Worm (Caenorhabditis elegans) whole organism, young adult: ENCODE measurements around the gene npr-24.

Experiments used
- C17E4.6 ChIP-seq: fragments of 200-800 bp; sonication (Bioruptor generic); IDR thresholded peaks from 2 replicates; pipeline ENCODE4 v1.3.6; 2022; ENCODE audit warnings: missing genetic modification reagents, missing genetic modification characterization, missing compliant biosample characterization
- F33H1.4 ChIP-seq: fragments of 200-800 bp; sonication (Bioruptor generic); IDR thresholded peaks from 2 replicates; pipeline ENCODE4 v1.3.6; 2022; ENCODE audit warnings: missing genetic modification reagents, missing genetic modification characterization, missing compliant biosample characterization
- die-1 ChIP-seq: sonication (generic microtip); optimal IDR thresholded peaks from 2 replicates; lab custom pipeline; 2016; ENCODE audit warnings: missing genotype, mild to moderate bottlenecking, missing genetic modification characterization, missing compliant biosample characterization
- dox-1 ChIP-seq: fragments of 200-800 bp; sonication (Bioruptor generic); IDR thresholded peaks from 2 replicates; pipeline ENCODE4 v1.3.6; 2022; ENCODE audit warnings: missing genetic modification reagents, missing genetic modification characterization, missing compliant biosample characterization
- hlh-12 ChIP-seq: sonication (generic microtip); optimal IDR thresholded peaks from 2 replicates; lab custom pipeline; 2016; ENCODE audit warnings: missing genetic modification characterization, missing compliant biosample characterization
- hmg-1.2 ChIP-seq: fragments of 200-800 bp; sonication (Bioruptor generic); IDR thresholded peaks from 2 replicates; pipeline ENCODE4 v1.3.6; 2022; ENCODE audit warnings: missing genetic modification reagents, missing genetic modification characterization, missing compliant biosample characterization
- hmg-20 ChIP-seq: fragments of 200-800 bp; sonication (Bioruptor generic); IDR thresholded peaks from 2 replicates; pipeline ENCODE4 v1.3.6; 2022; ENCODE audit warnings: missing genetic modification reagents, missing genetic modification characterization, missing compliant biosample characterization
- madf-10 ChIP-seq: sonication (generic microtip); optimal IDR thresholded peaks from 2 replicates; lab custom pipeline; 2016; ENCODE audit warnings: mild to moderate bottlenecking, missing genetic modification characterization, missing compliant biosample characterization
- nhr-179 ChIP-seq: sonication (generic microtip); optimal IDR thresholded peaks from 2 replicates; lab custom pipeline; 2016; ENCODE audit warnings: mild to moderate bottlenecking, missing genetic modification characterization, missing compliant biosample characterization
- nhr-80 ChIP-seq: sonication (generic microtip); optimal IDR thresholded peaks from 2 replicates; lab custom pipeline; 2016; ENCODE audit warnings: missing genetic modification characterization, missing compliant biosample characterization
- snpc-4 ChIP-seq, 5 experiments: fragments of 150-350 bp in 1 of 5; sonication (generic microtip) in 4 of 5; optimal IDR thresholded peaks; 2 replicates each; lab custom pipeline; 2014 to 2018; ENCODE audit warnings: missing genetic modification characterization in 5 of 5, missing biosample characterization in 3 of 5, antibody characterized with exemption in 2 of 5, mild to moderate bottlenecking in 2 of 5, missing compliant biosample characterization in 2 of 5, missing genotype in 2 of 5, moderate library complexity in 2 of 5, missing genetic modification reagents in 1 of 5
- somi-1 ChIP-seq: fragments of 200-800 bp; sonication (Bioruptor generic); optimal IDR thresholded peaks from 2 replicates; lab custom pipeline; 2018; ENCODE audit warnings: mild to moderate bottlenecking, missing genetic modification characterization, missing compliant biosample characterization
- zfh-2 ChIP-seq: fragments of 200-800 bp; sonication (Bioruptor generic); conservative IDR thresholded peaks from 2 replicates; pipeline ENCODE4 v1.3.6; 2022; ENCODE audit warnings: missing genetic modification reagents, missing genetic modification characterization, missing compliant biosample characterization

The npr-24 gene

DNA sequence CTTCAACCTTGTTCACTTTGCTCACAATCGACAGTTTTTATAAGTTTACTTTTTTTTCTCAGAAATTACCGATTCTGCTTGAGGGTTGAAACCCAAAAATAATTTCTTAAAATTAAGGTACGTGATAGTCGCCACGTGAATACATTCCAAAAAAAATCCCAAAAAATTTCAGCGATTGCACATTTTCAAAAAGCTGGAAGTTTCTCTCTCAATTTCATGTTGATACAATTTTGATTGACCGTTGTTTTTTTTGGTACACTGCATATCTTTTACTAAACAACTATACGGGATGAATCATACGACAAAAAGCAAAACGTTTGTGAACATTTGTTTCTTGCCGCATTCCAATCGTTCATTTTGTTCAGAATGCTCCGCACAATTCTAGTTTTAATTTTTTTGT lies 48.2 kb downstream of the npr-24 start, which contains the start of gene C36E6.8:
TSS of gene C36E6.8 (plus strand) at position 301 of the 400 bp plus-strand sequence.
- TF ChIP-seq die-1 (tag; lab: Kevin White, UChicago) = no peak
- no peak for TF ChIP-seq C17E4.6
- TF ChIP-seq hlh-12 (tag; lab: Kevin White, UChicago) = no peak
- TF ChIP-seq nhr-179 (tag; lab: Kevin White, UChicago) = no peak
- TF ChIP-seq hmg-20 = no peak

DNA sequence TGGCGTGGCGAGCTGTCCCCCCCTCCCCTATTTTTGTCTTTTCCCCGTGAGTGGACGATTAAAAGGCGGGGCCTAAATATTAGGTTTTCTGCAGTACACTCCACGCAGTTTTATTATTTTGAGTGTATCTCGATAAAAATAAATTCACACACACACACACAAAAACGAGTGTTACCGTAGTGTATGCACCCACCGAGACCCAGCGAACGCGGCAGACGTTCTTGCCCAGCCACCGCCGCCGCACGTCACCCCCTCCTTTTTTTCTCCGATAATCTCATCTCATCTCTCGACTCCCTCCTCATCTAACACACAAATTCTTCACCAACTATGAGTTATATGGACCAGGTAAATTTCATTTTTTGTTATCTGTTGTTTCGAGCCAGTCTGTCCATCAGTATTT lies 52.4 kb downstream of the npr-24 start, which contains the start of gene fubl-3:
TSS of gene fubl-3 (plus strand) at position 212 of the 400 bp plus-strand sequence.
- TF ChIP-seq hmg-1.2 = peak; percentile 33; the same call in 1 of the 2 replicates
- no peak for TF ChIP-seq somi-1 (GFP tag; lab: Kevin White, UChicago)
- TF ChIP-seq nhr-80 (tag; lab: Kevin White, UChicago) = peak; percentile 13
- peak; percentile 17 for TF ChIP-seq snpc-4 (GFP tag; optimal IDR thresholded peaks at IDR 0.05; lab: Kevin White, UChicago)
- peak in 2 of 4 experiments; percentile 66 to 77 for TF ChIP-seq snpc-4 (tag; optimal IDR thresholded peaks at IDR 0.05; lab: Kevin White, UChicago)
- no peak for TF ChIP-seq dox-1 (GFP tag; lab: Robert Waterston, UW)
- TF ChIP-seq madf-10 = peak; percentile 57
- no peak for TF ChIP-seq zfh-2
- peak; percentile 31; the same call in 1 of the 2 replicates for TF ChIP-seq F33H1.4
